Fruit fly (Drosophila melanogaster) whole organism, embryonic: ENCODE results near the gene Gfat2.

Source experiments
- Atf-2 ChIP-seq: fragments of 200-800 bp; sonication (Bioruptor generic); optimal IDR thresholded peaks from 2 replicates; lab custom pipeline; 2016; ENCODE audit warnings: missing biosample characterization, missing genetic modification characterization
- C15 ChIP-seq: fragments of 200-800 bp; sonication (Bioruptor generic); IDR thresholded peaks from 3 replicates; pipeline ENCODE4 v1.3.6; 2022; ENCODE audit warnings: missing biosample characterization, missing genetic modification characterization
- CG10321 ChIP-seq: fragments of 200-800 bp; sonication (Bioruptor generic); IDR thresholded peaks from 2 replicates; pipeline ENCODE4 v1.3.6; 2022; ENCODE audit warnings: missing biosample characterization, missing genetic modification characterization
- CG10366 ChIP-seq: fragments of 200-800 bp; sonication (Bioruptor generic); IDR thresholded peaks from 2 replicates; pipeline ENCODE4 v1.3.6; 2022; ENCODE audit warnings: missing biosample characterization, missing genetic modification characterization
- CG11696 ChIP-seq: fragments of 200-800 bp; sonication (Bioruptor generic); IDR thresholded peaks from 2 replicates; pipeline ENCODE4 v1.3.6; 2022; ENCODE audit warnings: missing biosample characterization, missing genetic modification characterization
- CG13775 ChIP-seq: fragments of 200-800 bp; sonication (Bioruptor generic); optimal IDR thresholded peaks from 3 replicates; lab custom pipeline; 2017; ENCODE audit warnings: missing biosample characterization, mild to moderate bottlenecking, missing genetic modification characterization
- CG14860 ChIP-seq: fragments of 200-800 bp; sonication (Bioruptor generic); IDR thresholded peaks from 3 replicates; pipeline ENCODE4 v1.3.6; 2022; ENCODE audit warnings: missing biosample characterization, missing genetic modification characterization; ENCODE audit not compliant: partially characterized antibody
- CG1832 ChIP-seq: fragments of 200-800 bp; sonication (Bioruptor generic); optimal IDR thresholded peaks from 2 replicates; lab custom pipeline; 2017; ENCODE audit warnings: missing biosample characterization, mild to moderate bottlenecking, missing genetic modification characterization, inconsistent platforms
- CG18599 ChIP-seq: fragments of 200-800 bp; sonication (Bioruptor generic); optimal IDR thresholded peaks from 3 replicates; lab custom pipeline; 2017; ENCODE audit warnings: missing biosample characterization, missing genetic modification characterization, mild to moderate bottlenecking, moderate library complexity, missing genetic modification reagents
- CG2120 ChIP-seq: fragments of 200-800 bp; sonication (Bioruptor generic); optimal IDR thresholded peaks from 3 replicates; lab custom pipeline; 2016; ENCODE audit warnings: missing biosample characterization, missing genetic modification characterization
- CG34224 ChIP-seq: fragments of 200-800 bp; sonication (Bioruptor generic); IDR thresholded peaks from 3 replicates; pipeline ENCODE4 v1.3.6; 2022; ENCODE audit warnings: missing biosample characterization, missing genetic modification characterization; ENCODE audit not compliant: partially characterized antibody
- CG4707 ChIP-seq: fragments of 200-800 bp; sonication (Bioruptor generic); optimal IDR thresholded peaks from 2 replicates; lab custom pipeline; 2018; ENCODE audit warnings: missing biosample characterization, mild to moderate bottlenecking, missing genetic modification characterization, moderate library complexity
- CG4730 ChIP-seq: fragments of 200-800 bp; sonication (Bioruptor generic); IDR thresholded peaks from 2 replicates; pipeline ENCODE4 v1.3.6; 2022; ENCODE audit warnings: missing biosample characterization, missing genetic modification characterization
- CG5180 ChIP-seq: fragments of 200-800 bp; sonication (Bioruptor generic); optimal IDR thresholded peaks from 3 replicates; lab custom pipeline; 2017; ENCODE audit warnings: missing biosample characterization, missing genetic modification characterization, mild to moderate bottlenecking, moderate library complexity, missing genetic modification reagents
- CG6175 ChIP-seq: fragments of 200-800 bp; sonication (Bioruptor generic); IDR thresholded peaks from 3 replicates; pipeline ENCODE4 v1.3.6; 2022; ENCODE audit warnings: missing biosample characterization, missing genetic modification characterization
- CG8290 ChIP-seq, 3 experiments: fragments of 200-800 bp; sonication (Bioruptor generic); optimal IDR thresholded peaks; 2 replicates each; lab custom pipeline; 2016 to 2019; ENCODE audit warnings: missing biosample characterization in 3 of 3, missing genetic modification characterization in 3 of 3, mild to moderate bottlenecking in 2 of 3, moderate library complexity in 1 of 3
- CG9437 ChIP-seq: fragments of 200-800 bp; sonication (Bioruptor generic); optimal IDR thresholded peaks from 2 replicates; lab custom pipeline; 2018; ENCODE audit warnings: missing biosample characterization, mild to moderate bottlenecking, missing genetic modification characterization
- CG9876 ChIP-seq: fragments of 200-800 bp; sonication (Bioruptor generic); optimal IDR thresholded peaks from 2 replicates; lab custom pipeline; 2016; ENCODE audit warnings: missing biosample characterization, missing genetic modification characterization
- CTCF ChIP-seq: fragments of 200-800 bp; sonication (Bioruptor generic); optimal IDR thresholded peaks from 2 replicates; lab custom pipeline; 2017; ENCODE audit warnings: missing biosample characterization, mild to moderate bottlenecking, missing genetic modification characterization, moderate library complexity
- Dfd ChIP-seq, 2 experiments: fragments of >200 bp; optimal IDR thresholded peaks; 2 replicates each; lab custom pipeline; 2017; ENCODE audit warnings: missing biosample characterization in 2 of 2, missing genetic modification characterization in 2 of 2
- Doc3 ChIP-seq: fragments of 200-800 bp; sonication (Bioruptor generic); IDR thresholded peaks from 3 replicates; pipeline ENCODE4 v1.3.6; 2022; ENCODE audit warnings: missing biosample characterization, missing genetic modification characterization; ENCODE audit not compliant: partially characterized antibody
- Ets65A ChIP-seq: fragments of 200-800 bp; sonication (Bioruptor generic); peaks from one replicate; lab custom pipeline; 2016; ENCODE audit warnings: missing biosample characterization, missing genetic modification characterization
- GATAe ChIP-seq: fragments of 200-800 bp; sonication (Bioruptor generic); conservative IDR thresholded peaks from 2 replicates; pipeline ENCODE4 v1.3.6; 2022; ENCODE audit warnings: missing biosample characterization, missing genetic modification characterization
- Gug ChIP-seq: fragments of 200-800 bp; sonication (Bioruptor generic); IDR thresholded peaks from 4 replicates; pipeline ENCODE4 v1.3.6; 2022; ENCODE audit warnings: missing biosample characterization, missing genetic modification characterization
- HLHmδ ChIP-seq: fragments of 200-800 bp; sonication (Bioruptor generic); optimal IDR thresholded peaks from 2 replicates; lab custom pipeline; 2018; ENCODE audit warnings: missing biosample characterization, mild to moderate bottlenecking, missing genetic modification characterization, moderate library complexity
- Hey ChIP-seq: fragments of 200-800 bp; sonication (Bioruptor generic); optimal IDR thresholded peaks from 3 replicates; lab custom pipeline; 2018; ENCODE audit warnings: missing biosample characterization, mild to moderate bottlenecking, missing genetic modification characterization
- MBD-R2 ChIP-seq: fragments of 200-800 bp; sonication (Bioruptor generic); IDR thresholded peaks from 2 replicates; pipeline ENCODE4 v1.3.6; 2022; ENCODE audit warnings: missing biosample characterization, missing genetic modification characterization
- MTF-1 ChIP-seq: fragments of 200-800 bp; sonication (Bioruptor generic); optimal IDR thresholded peaks from 2 replicates; lab custom pipeline; 2018; ENCODE audit warnings: missing biosample characterization, mild to moderate bottlenecking, missing genetic modification characterization, borderline replicate concordance
- Med ChIP-seq: fragments of 200-800 bp; sonication (Bioruptor generic); peaks from one replicate; lab custom pipeline; 2016; ENCODE audit warnings: missing biosample characterization, missing genetic modification characterization, mild to moderate bottlenecking, inconsistent platforms, moderate library complexity
- Mes4 ChIP-seq: fragments of 200-800 bp; sonication (Bioruptor generic); optimal IDR thresholded peaks from 2 replicates; lab custom pipeline; 2016; ENCODE audit warnings: missing biosample characterization, missing genetic modification characterization
- Poxn ChIP-seq: fragments of 200-800 bp; sonication (Bioruptor generic); IDR thresholded peaks from 2 replicates; pipeline ENCODE4 v1.3.6; 2022; ENCODE audit warnings: missing biosample characterization, missing genetic modification characterization
- Sry-δ ChIP-seq: fragments of 200-800 bp; sonication (Bioruptor generic); optimal IDR thresholded peaks from 2 replicates; lab custom pipeline; 2016; ENCODE audit warnings: missing biosample characterization, missing genetic modification characterization
- Ssrp ChIP-seq: fragments of 200-800 bp; sonication (Bioruptor generic); optimal IDR thresholded peaks from 2 replicates; lab custom pipeline; 2018; ENCODE audit warnings: missing biosample characterization, mild to moderate bottlenecking, missing genetic modification characterization, moderate library complexity
- Stat92E ChIP-seq, 3 experiments: fragments of >200 bp in 2 of 3; fragments of 200-800 bp in 1 of 3; sonication (Bioruptor generic) in 1 of 3; optimal IDR thresholded peaks; 2 replicates each; lab custom pipeline; 2017 to 2019; ENCODE audit warnings: missing biosample characterization in 3 of 3, missing genetic modification characterization in 3 of 3, mild to moderate bottlenecking in 1 of 3, moderate library complexity in 1 of 3
- TFAM ChIP-seq: fragments of 200-800 bp; sonication (Bioruptor generic); optimal IDR thresholded peaks from 2 replicates; lab custom pipeline; 2017; ENCODE audit warnings: missing biosample characterization, missing genetic modification characterization, inconsistent platforms
- Usf ChIP-seq: fragments of 200-800 bp; sonication (Bioruptor generic); optimal IDR thresholded peaks from 2 replicates; lab custom pipeline; 2017; ENCODE audit warnings: missing genotype, missing biosample characterization, missing genetic modification characterization
- Xbp1 ChIP-seq: fragments of 200-800 bp; sonication (Bioruptor generic); optimal IDR thresholded peaks from 3 replicates; lab custom pipeline; 2016; ENCODE audit warnings: missing biosample characterization, mild to moderate bottlenecking, missing genetic modification characterization
- ash1 ChIP-seq: fragments of 200-800 bp; sonication (Bioruptor generic); optimal IDR thresholded peaks from 2 replicates; lab custom pipeline; 2018; ENCODE audit warnings: missing biosample characterization, mild to moderate bottlenecking, missing genetic modification characterization
- br ChIP-seq: fragments of >200 bp; optimal IDR thresholded peaks from 2 replicates; lab custom pipeline; 2017
- btn ChIP-seq: fragments of 200-800 bp; sonication (Bioruptor generic); optimal IDR thresholded peaks from 2 replicates; lab custom pipeline; 2016; ENCODE audit warnings: missing biosample characterization, missing genetic modification characterization
- chm ChIP-seq: fragments of 200-800 bp; sonication (Bioruptor generic); IDR thresholded peaks from 2 replicates; pipeline ENCODE4 v1.3.6; 2022; ENCODE audit warnings: missing biosample characterization, missing genetic modification characterization
- ems ChIP-seq: fragments of 200-800 bp; sonication (Bioruptor generic); optimal IDR thresholded peaks from 3 replicates; lab custom pipeline; 2016; ENCODE audit warnings: missing biosample characterization, missing genetic modification characterization
- gce ChIP-seq: fragments of 200-800 bp; sonication (Bioruptor generic); IDR thresholded peaks from 3 replicates; pipeline ENCODE4 v1.3.6; 2022; ENCODE audit warnings: missing biosample characterization, missing genetic modification characterization
- hbn ChIP-seq: fragments of 200-800 bp; sonication (Bioruptor generic); IDR thresholded peaks from 2 replicates; pipeline ENCODE4 v1.3.6; 2022; ENCODE audit warnings: missing biosample characterization, missing genetic modification characterization; ENCODE audit not compliant: partially characterized antibody
- jigr1 ChIP-seq: fragments of 200-800 bp; sonication (Bioruptor generic); IDR thresholded peaks from 3 replicates; pipeline ENCODE4 v1.3.6; 2022; ENCODE audit warnings: missing biosample characterization, missing genetic modification characterization
- kah ChIP-seq: fragments of 200-800 bp; sonication (Bioruptor generic); optimal IDR thresholded peaks from 2 replicates; lab custom pipeline; 2018; ENCODE audit warnings: missing biosample characterization, mild to moderate bottlenecking, missing genetic modification characterization
- lov ChIP-seq, 2 experiments: fragments of 200-800 bp in 1 of 2; fragments of >200 bp in 1 of 2; sonication (Bioruptor generic) in 1 of 2; IDR thresholded peaks in 1 of 2; optimal IDR thresholded peaks in 1 of 2; 2 replicates in 1 of 2; 3 replicates in 1 of 2; pipeline versions ENCODE4 v1.3.6 to Lab custom; 2017 to 2022; ENCODE audit warnings: missing biosample characterization in 1 of 2, missing genetic modification characterization in 1 of 2
- odd ChIP-seq: fragments of 200-800 bp; sonication (Bioruptor generic); optimal IDR thresholded peaks from 2 replicates; lab custom pipeline; 2017; ENCODE audit warnings: missing biosample characterization, mild to moderate bottlenecking, missing genetic modification characterization
- stc ChIP-seq: fragments of 200-800 bp; sonication (Bioruptor generic); IDR thresholded peaks from 2 replicates; pipeline ENCODE4 v1.3.6; 2022; ENCODE audit warnings: missing biosample characterization, missing genetic modification characterization
- tin ChIP-seq: fragments of 200-800 bp; sonication (Bioruptor generic); optimal IDR thresholded peaks from 3 replicates; lab custom pipeline; 2016; ENCODE audit warnings: missing biosample characterization, missing genetic modification characterization
- tna ChIP-seq: fragments of 200-800 bp; sonication (Bioruptor generic); IDR thresholded peaks from 2 replicates; pipeline ENCODE4 v1.3.6; 2022; ENCODE audit warnings: missing biosample characterization, missing genetic modification characterization; ENCODE audit not compliant: partially characterized antibody

Gfat2 gene

DNA sequence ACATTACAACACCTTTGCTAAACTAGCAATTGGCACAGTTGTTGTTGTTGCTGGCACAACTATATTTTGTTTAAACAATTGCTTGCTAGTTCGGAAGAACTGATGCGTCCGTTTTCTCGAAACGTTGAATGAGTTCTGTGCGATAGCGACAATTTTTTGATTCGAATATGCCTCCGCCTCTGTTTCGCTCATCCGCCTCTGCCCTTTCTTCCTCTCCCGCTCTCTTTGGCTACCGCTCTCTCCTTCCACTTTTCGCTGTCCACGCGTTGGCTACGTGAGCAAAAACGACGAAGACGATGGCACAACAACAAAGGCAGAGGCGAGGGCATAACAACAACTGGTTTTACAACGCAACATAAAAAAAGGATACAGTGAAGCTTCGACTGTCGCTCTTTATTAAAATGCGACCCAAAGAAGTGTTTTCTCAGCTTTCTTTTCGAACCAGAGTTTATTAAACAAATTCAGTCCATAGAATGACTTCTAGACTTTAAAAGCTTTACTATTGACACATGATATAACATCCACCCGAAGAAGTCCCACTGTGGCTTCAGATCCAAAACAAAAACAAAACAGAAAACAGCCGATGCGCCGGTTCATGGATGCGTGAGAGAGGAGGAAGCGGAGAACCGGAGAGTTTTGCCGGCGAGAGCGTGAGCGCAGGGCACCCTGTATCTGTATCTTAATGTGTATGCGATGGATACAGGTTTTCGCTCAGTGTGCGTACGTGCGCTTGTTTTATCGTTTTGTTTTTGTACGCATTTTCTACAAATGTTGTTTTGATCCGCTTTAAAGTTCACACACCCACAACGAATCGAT, 13.2 kb downstream of the Gfat2 start (continued):
- TF ChIP-seq MTF-1 (GFP tag; lab: Kevin White, UChicago) (peak; percentile 98), ems (GFP tag; lab: Kevin White, UChicago) (peak; percentile 100), CG9437 (peak; percentile 96), br (lab: Kevin White, UChicago) (no peak), tin (peak; percentile 99), stc (GFP tag; lab: Robert Waterston, UW) (no peak), C15 (GFP tag; lab: Robert Waterston, UW) (no peak), Usf (GFP tag; lab: Kevin White, UChicago) (peak; percentile 98), CG5180 (GFP tag; lab: Kevin White, UChicago) (peak; percentile 93), MBD-R2 (no peak), Ssrp (tag; lab: Kevin White, UChicago) (peak; percentile 99), Gug (GFP tag; lab: Robert Waterston, UW) (peak; percentile 99), CG18599 (GFP tag; lab: Kevin White, UChicago) (peak; percentile 100), CG2120 (GFP tag; lab: Kevin White, UChicago) (peak; percentile 100), chm (GFP tag; lab: Robert Waterston, UW) (no peak), kah (GFP tag; lab: Kevin White, UChicago) (peak; percentile 95), Xbp1 (GFP tag; lab: Kevin White, UChicago) (peak; percentile 100), CG8290 (GFP tag; optimal IDR thresholded peaks at IDR 0.05; lab: Kevin White, UChicago) (peak; percentile 99), CG8290 (tag; optimal IDR thresholded peaks at IDR 0.05; lab: Kevin White, UChicago) (peak; percentile 94 to 99), CG4730 (no peak), GATAe (GFP tag; lab: Robert Waterston, UW) (no peak), odd (GFP tag; lab: Kevin White, UChicago) (peak; percentile 99), CG4707 (GFP tag; lab: Kevin White, UChicago) (peak; percentile 98), Poxn (no peak), jigr1 (GFP tag; lab: Robert Waterston, UW) (no peak), btn (GFP tag; lab: Kevin White, UChicago) (peak; percentile 99), CG6175 (no peak), gce (GFP tag; lab: Robert Waterston, UW) (no peak), HLHmδ (GFP tag; lab: Kevin White, UChicago) (no peak), CG34224 (GFP tag; lab: Robert Waterston, UW) (no peak), CG10321 (no peak), CG9876 (peak; percentile 99), Sry-δ (peak; percentile 84), CG13775 (peak; percentile 99), TFAM (GFP tag; lab: Kevin White, UChicago) (peak; percentile 95), CG1832 (GFP tag; lab: Kevin White, UChicago) (peak; percentile 20), Hey (tag; lab: Kevin White, UChicago) (peak; percentile 97), lov (optimal IDR thresholded peaks at IDR 0.05; lab: Kevin White, UChicago) (no peak), lov (GFP tag; IDR thresholded peaks at IDR 0.05; lab: Robert Waterston, UW) (no peak), tna (GFP tag; lab: Robert Waterston, UW) (no peak), Doc3 (no peak)

DNA sequence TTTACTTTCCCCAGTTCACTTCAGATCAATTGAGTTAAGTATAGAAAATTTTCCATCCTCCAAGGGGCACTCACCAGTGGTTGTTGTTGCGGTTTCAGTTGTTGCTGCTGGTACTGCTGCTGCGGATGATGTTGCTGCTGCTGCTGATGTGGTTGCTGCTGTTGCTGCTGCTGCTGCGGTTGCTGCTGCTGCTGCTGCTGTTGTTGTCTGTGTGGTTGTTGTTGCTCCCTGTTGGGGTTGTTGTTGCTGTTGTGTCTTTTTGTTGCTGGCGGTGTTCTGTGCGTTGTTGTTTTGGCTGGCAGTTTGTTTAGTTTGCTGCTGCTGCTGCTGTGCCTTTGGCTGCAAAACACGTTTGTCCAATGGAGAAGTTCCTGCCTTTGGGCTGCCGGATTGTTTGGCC, 14.2 kb downstream of the Gfat2 start:
- TF ChIP-seq hbn (GFP tag; lab: Robert Waterston, UW) = no peak
- TF ChIP-seq Dfd (GFP tag; optimal IDR thresholded peaks at IDR 0.05; lab: Kevin White, UChicago) = peak in 1 of 2 experiments; percentile 87
- no peak for TF ChIP-seq Mes4 (GFP tag; lab: Kevin White, UChicago)
- no peak for TF ChIP-seq CG14860 (GFP tag; lab: Robert Waterston, UW)
- no peak for TF ChIP-seq Atf-2
- no peak for TF ChIP-seq CG11696 (GFP tag; lab: Robert Waterston, UW)
- TF ChIP-seq Med (GFP tag; lab: Kevin White, UChicago) = peak; percentile 32
- TF ChIP-seq C15 (GFP tag; lab: Robert Waterston, UW) = no peak
- no peak for TF ChIP-seq CG10366 (GFP tag; lab: Robert Waterston, UW)
- no peak for TF ChIP-seq CTCF (GFP tag; lab: Kevin White, UChicago)
- TF ChIP-seq ash1 (GFP tag; lab: Kevin White, UChicago) = no peak
- TF ChIP-seq Stat92E (GFP tag; optimal IDR thresholded peaks at IDR 0.05; lab: Kevin White, UChicago) = no peak
- TF ChIP-seq Ets65A (GFP tag; lab: Kevin White, UChicago) = peak; percentile 42
